Fruit fly (Drosophila melanogaster): ENCODE measurements around the gene CG13857.

Gene CG13857

DNA sequence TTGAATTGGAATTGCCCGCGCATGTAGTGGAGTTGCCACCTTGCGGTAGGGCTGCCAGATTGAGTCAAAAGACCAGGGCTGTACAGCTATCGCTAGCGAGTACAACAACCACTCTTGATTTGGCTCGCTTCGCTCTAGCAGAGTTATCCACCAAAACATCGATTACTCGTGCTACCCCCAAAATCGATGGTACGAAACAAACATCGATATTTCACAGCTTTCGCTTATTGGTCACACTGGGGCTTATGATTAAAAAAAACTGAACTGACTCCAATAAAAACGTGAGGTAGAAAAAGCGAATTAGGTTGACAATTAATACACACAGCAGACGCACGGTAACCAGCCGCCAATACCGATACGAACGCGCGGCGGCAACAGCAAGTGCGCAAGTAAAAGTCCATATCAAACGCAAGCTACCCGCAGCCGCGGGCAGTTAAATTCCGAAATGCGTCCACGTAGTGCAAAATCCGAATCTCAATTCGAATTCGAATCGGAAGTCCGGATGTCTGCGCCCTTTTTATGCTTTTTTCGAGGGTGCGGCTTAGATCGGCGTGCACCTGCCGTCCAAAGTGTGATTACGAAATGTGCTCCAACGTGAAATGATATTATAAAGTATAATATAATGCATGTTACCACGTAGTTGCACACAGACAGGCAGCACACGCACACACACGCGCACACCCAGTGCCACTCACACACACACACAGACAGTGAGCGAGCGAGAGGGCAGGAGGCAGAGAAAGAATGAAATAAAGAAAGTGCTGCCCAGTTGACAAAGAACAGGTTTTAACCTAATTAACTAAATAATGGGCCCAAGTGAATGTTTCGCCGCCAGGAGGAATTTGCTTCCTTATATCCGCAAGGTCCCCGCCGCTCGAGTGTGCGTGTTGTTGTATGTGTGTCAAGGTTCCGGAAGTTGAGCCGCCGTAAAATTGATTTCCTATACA is 37.2 kb downstream of the CG13857 start, which contains the start of gene Sar1 (continued):
- peak; percentile 42; the same call in 2 of the 4 replicates for TF ChIP-seq Gug (GFP tag; IDR thresholded peaks at IDR 0.05)
- TF ChIP-seq repo (GFP tag; optimal IDR thresholded peaks at IDR 0.05) = peak; percentile 14
- TF ChIP-seq CG16813 (GFP tag; IDR thresholded peaks at IDR 0.05; ENCODE audit: partially characterized antibody) = peak; percentile 93
- peak; percentile 95 for TF ChIP-seq hbn (GFP tag; IDR thresholded peaks at IDR 0.05; ENCODE audit: partially characterized antibody)
- TF ChIP-seq Deaf1 (tag; optimal IDR thresholded peaks at IDR 0.05) = no peak
- TF ChIP-seq Xbp1 (GFP tag; optimal IDR thresholded peaks at IDR 0.05) = peak; percentile 46
- TF ChIP-seq CG9932 (GFP tag; IDR thresholded peaks at IDR 0.05) = peak; percentile 67
- peak; percentile 82 for TF ChIP-seq HLH4C (GFP tag; IDR thresholded peaks at IDR 0.05; ENCODE audit: partially characterized antibody)
- TF ChIP-seq gsb-n (tag; optimal IDR thresholded peaks at IDR 0.05) = peak; percentile 70
- peak; percentile 19; the same call in 1 of the 3 replicates for TF ChIP-seq CG17361 (GFP tag; IDR thresholded peaks at IDR 0.05)
- peak; percentile 11 for TF ChIP-seq lab (GFP tag; optimal IDR thresholded peaks at IDR 0.05)
- no peak for TF ChIP-seq Hey (tag; optimal IDR thresholded peaks at IDR 0.05)
- peak; percentile 74 for TF ChIP-seq Myb (GFP tag; optimal IDR thresholded peaks at IDR 0.05)
- TF ChIP-seq Bteb2 (GFP tag; optimal IDR thresholded peaks at IDR 0.05) = peak; percentile 23
- peak; percentile 8 for TF ChIP-seq CG12942 (GFP tag; optimal IDR thresholded peaks at IDR 0.05)
- peak; percentile 72; the same call in 2 of the 3 replicates for TF ChIP-seq mld (GFP tag; IDR thresholded peaks at IDR 0.05; ENCODE audit: partially characterized antibody)
- peak; percentile 35 for TF ChIP-seq Camta (GFP tag; optimal IDR thresholded peaks at IDR 0.05)
- TF ChIP-seq CG1602 (GFP tag; optimal IDR thresholded peaks at IDR 0.05) = peak; percentile 12
- peak; percentile 46; the same call in 1 of the 2 replicates for TF ChIP-seq onecut (GFP tag; IDR thresholded peaks at IDR 0.05)
- TF ChIP-seq jumu (GFP tag; optimal IDR thresholded peaks at IDR 0.05) = peak; percentile 70
- TF ChIP-seq Pdp1 (GFP tag; optimal IDR thresholded peaks at IDR 0.05) = peak in 1 of 2 experiments; percentile 59
- peak; percentile 65 for TF ChIP-seq CoRest (tag; optimal IDR thresholded peaks at IDR 0.05)
- peak; percentile 29 for TF ChIP-seq CG8478 (optimal IDR thresholded peaks at IDR 0.05)
- TF ChIP-seq Vsx1 (GFP tag; optimal IDR thresholded peaks at IDR 0.05) = peak; percentile 24
- TF ChIP-seq cg (GFP tag; optimal IDR thresholded peaks at IDR 0.05) = peak; percentile 96
- TF ChIP-seq CG8944 (GFP tag; optimal IDR thresholded peaks at IDR 0.05) = peak; percentile 43
- peak; percentile 57; the same call in 1 of the 2 replicates for TF ChIP-seq sob (GFP tag; IDR thresholded peaks at IDR 0.05)
- no peak for TF ChIP-seq Awh (GFP tag; IDR thresholded peaks at IDR 0.05)
- TF ChIP-seq Scr (GFP tag; IDR thresholded peaks at IDR 0.05; ENCODE audit: partially characterized antibody) = peak; percentile 90
- peak; percentile 99 for TF ChIP-seq gfzf (GFP tag; optimal IDR thresholded peaks at IDR 0.05)
- no peak for TF ChIP-seq wor (GFP tag; IDR thresholded peaks at IDR 0.05)
- TF ChIP-seq al (GFP tag; IDR thresholded peaks at IDR 0.05) = 0 out of 2 replicates have a peak, but pooled peaks have one; percentile 22
- peak; percentile 72 for TF ChIP-seq pho (GFP tag; optimal IDR thresholded peaks at IDR 0.05)
- peak in 1 of 2 experiments; percentile 32 for TF ChIP-seq Hr51 (GFP tag; optimal IDR thresholded peaks at IDR 0.05)
- TF ChIP-seq exex (tag; optimal IDR thresholded peaks at IDR 0.05) = no peak
- TF ChIP-seq chif (GFP tag; optimal IDR thresholded peaks at IDR 0.05) = peak; percentile 0 to 46
- peak; percentile 69 for TF ChIP-seq CG1832 (GFP tag; optimal IDR thresholded peaks at IDR 0.05)
- TF ChIP-seq CG13624 (GFP tag; optimal IDR thresholded peaks at IDR 0.05) = peak; percentile 47
- peak; percentile 74; the same call in 2 of the 3 replicates for TF ChIP-seq Dbx (GFP tag; IDR thresholded peaks at IDR 0.05)
- peak; percentile 50 for TF ChIP-seq NC2β (GFP tag; optimal IDR thresholded peaks at IDR 0.05)
- peak; percentile 72 for TF ChIP-seq vvl (GFP tag; IDR thresholded peaks at IDR 0.05)
- peak; percentile 92 for TF ChIP-seq HmgZ (tag; optimal IDR thresholded peaks at IDR 0.05)
- TF ChIP-seq vnd (GFP tag; IDR thresholded peaks at IDR 0.05; ENCODE audit: partially characterized antibody) = peak; percentile 80
- TF ChIP-seq ci (GFP tag; IDR thresholded peaks at IDR 0.05) = peak; percentile 40; the same call in 1 of the 3 replicates
- TF ChIP-seq CG34422 (GFP tag; IDR thresholded peaks at IDR 0.05) = peak; percentile 51; the same call in 2 of the 3 replicates
- TF ChIP-seq zfh1 (GFP tag; IDR thresholded peaks at IDR 0.05) = peak; percentile 23; the same call in 1 of the 3 replicates
- TF ChIP-seq bcd (GFP tag; optimal IDR thresholded peaks at IDR 0.05) = peak; percentile 29
